Worm (Caenorhabditis elegans) whole organism, early embryonic: ENCODE data around the gene orc-5.

Experiments used
- B0310.2 ChIP-seq: sonication (generic microtip); optimal IDR thresholded peaks from 2 replicates; lab custom pipeline; 2016; ENCODE audit warnings: mild to moderate bottlenecking, missing genetic modification characterization, missing compliant biosample characterization
- F13C5.2 ChIP-seq: sonication (generic microtip); optimal IDR thresholded peaks from 2 replicates; lab custom pipeline; 2017; ENCODE audit warnings: mild to moderate bottlenecking, missing genetic modification characterization, inconsistent platforms, missing compliant biosample characterization
- aly-1 ChIP-seq: sonication (generic microtip); optimal IDR thresholded peaks from 2 replicates; lab custom pipeline; 2016; ENCODE audit warnings: missing genetic modification characterization, missing compliant biosample characterization
- ama-1 ChIP-seq: fragments of 150-350 bp; optimal IDR thresholded peaks from 2 replicates; lab custom pipeline; 2014
- ceh-13 ChIP-seq: fragments of 200-800 bp; sonication (Bioruptor generic); optimal IDR thresholded peaks from 2 replicates; lab custom pipeline; 2018; ENCODE audit warnings: mild to moderate bottlenecking, missing genetic modification characterization, missing compliant biosample characterization
- ceh-36 ChIP-seq: sonication (generic microtip); optimal IDR thresholded peaks from 2 replicates; lab custom pipeline; 2016; ENCODE audit warnings: missing genetic modification characterization, inconsistent platforms, missing compliant biosample characterization
- ets-7 ChIP-seq: sonication (generic microtip); optimal IDR thresholded peaks from 2 replicates; lab custom pipeline; 2016; ENCODE audit warnings: missing genotype, missing genetic modification characterization, missing compliant biosample characterization
- flt-1 ChIP-seq: fragments of 200-800 bp; sonication (Bioruptor generic); IDR thresholded peaks from 2 replicates; pipeline ENCODE4 v1.3.6; 2022; ENCODE audit warnings: missing genetic modification characterization, missing compliant biosample characterization
- hmbx-1 ChIP-seq: sonication (generic microtip); optimal IDR thresholded peaks from 2 replicates; lab custom pipeline; 2016; ENCODE audit warnings: mild to moderate bottlenecking, missing genetic modification characterization, missing compliant biosample characterization
- hmg-4 ChIP-seq: fragments of 200-800 bp; sonication (Bioruptor generic); optimal IDR thresholded peaks from 2 replicates; lab custom pipeline; 2018; ENCODE audit warnings: mild to moderate bottlenecking, missing genetic modification characterization, missing compliant biosample characterization
- hnd-1 ChIP-seq: sonication (generic microtip); optimal IDR thresholded peaks from 2 replicates; lab custom pipeline; 2016; ENCODE audit warnings: missing genetic modification characterization, missing compliant biosample characterization
- pes-1 ChIP-seq: fragments of 200-800 bp; sonication (Bioruptor generic); IDR thresholded peaks from 2 replicates; pipeline ENCODE4 v1.3.6; 2022; ENCODE audit warnings: missing genetic modification reagents, missing genetic modification characterization, missing compliant biosample characterization
- scrt-1 ChIP-seq: fragments of 200-800 bp; sonication (Bioruptor generic); IDR thresholded peaks from 2 replicates; pipeline ENCODE4 v1.3.6; 2022; ENCODE audit warnings: missing genetic modification characterization, missing compliant biosample characterization
- sea-1 ChIP-seq: fragments of 200-800 bp; sonication (Bioruptor generic); conservative IDR thresholded peaks from 2 replicates; pipeline ENCODE4 v1.3.6; 2022; ENCODE audit warnings: missing genetic modification characterization, missing compliant biosample characterization
- tbx-11 ChIP-seq: fragments of 200-800 bp; sonication (Bioruptor generic); IDR thresholded peaks from 2 replicates; pipeline ENCODE4 v1.3.6; 2022; ENCODE audit warnings: missing genetic modification characterization, missing compliant biosample characterization
- tbx-37 ChIP-seq: fragments of 200-800 bp; sonication (Bioruptor generic); conservative IDR thresholded peaks from 2 replicates; pipeline ENCODE4 v1.3.6; 2022; ENCODE audit warnings: missing genetic modification reagents, missing genetic modification characterization, missing compliant biosample characterization
- tra-4 ChIP-seq: sonication (generic microtip); optimal IDR thresholded peaks from 2 replicates; lab custom pipeline; 2017; ENCODE audit warnings: missing genetic modification characterization, missing compliant biosample characterization

The orc-5 gene

DNA sequence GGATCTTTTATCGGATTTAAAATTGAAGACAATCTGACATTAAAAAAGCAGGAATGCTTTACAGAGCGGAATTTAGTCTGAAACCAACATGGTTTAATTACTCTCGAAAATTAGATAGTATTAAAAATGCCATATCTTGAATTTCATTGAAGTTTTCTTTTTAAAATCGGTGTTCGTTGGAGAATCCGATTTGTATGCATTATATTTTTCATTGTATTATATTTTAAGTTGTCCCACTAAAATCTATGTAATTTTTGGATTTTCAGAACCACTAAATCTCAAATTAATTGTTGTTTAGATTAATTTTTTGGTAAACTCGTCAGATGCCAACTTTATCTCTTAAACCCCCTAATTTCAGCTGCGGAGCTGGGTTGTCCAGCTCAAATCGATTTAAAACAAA lies 44.2 kb upstream of the orc-5 start:
- TF ChIP-seq hnd-1 (tag; lab: Kevin White, UChicago) (no peak), ceh-36 (tag; lab: Kevin White, UChicago) (no peak), ceh-13 (no peak), scrt-1 (GFP tag; lab: Robert Waterston, UW) (no peak), B0310.2 (tag; lab: Kevin White, UChicago) (no peak), ama-1 (lab: Kevin White, UChicago) (no peak), tra-4 (tag; lab: Kevin White, UChicago) (no peak), aly-1 (tag; lab: Kevin White, UChicago) (no peak), hmg-4 (no peak)

DNA sequence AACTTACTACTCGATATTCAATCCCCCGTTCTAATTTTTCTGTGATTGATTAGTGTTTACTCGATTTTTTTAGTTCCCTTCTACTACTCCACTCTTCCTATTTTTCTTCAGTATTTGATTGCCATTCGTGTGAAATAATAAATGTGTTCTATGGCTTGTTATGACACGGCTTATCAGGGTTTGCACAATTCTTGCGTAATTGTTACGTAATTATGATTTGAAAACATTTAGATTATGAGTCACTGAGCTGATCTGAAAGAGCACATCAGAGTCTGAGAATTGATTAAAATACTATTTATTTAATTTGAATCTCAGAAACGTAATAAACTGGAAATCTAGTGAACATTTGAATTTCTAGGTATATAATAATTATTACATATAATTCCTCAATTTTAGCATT lies 43.2 kb upstream of the orc-5 start:
- TF ChIP-seq flt-1 (GFP tag; lab: Robert Waterston, UW) (no peak), hmg-4 (no peak), sea-1 (no peak), ceh-13 (no peak), B0310.2 (tag; lab: Kevin White, UChicago) (no peak), tra-4 (tag; lab: Kevin White, UChicago) (no peak), F13C5.2 (no peak), pes-1 (GFP tag; lab: Robert Waterston, UW) (no peak), ama-1 (lab: Kevin White, UChicago) (no peak), tbx-37 (GFP tag; lab: Robert Waterston, UW) (no peak), tbx-11 (GFP tag; lab: Robert Waterston, UW) (no peak), ets-7 (tag; lab: Kevin White, UChicago) (no peak), hnd-1 (tag; lab: Kevin White, UChicago) (no peak)

- TF ChIP-seq scrt-1 (GFP tag; lab: Robert Waterston, UW) (no peak), hmg-4 (no peak)
Measured at ce11 chrIV:10777076-10777475, 42.7 kb upstream of the orc-5 start.

- no peak for TF ChIP-seq hnd-1 (tag; lab: Kevin White, UChicago)
- TF ChIP-seq hmbx-1 (tag; lab: Kevin White, UChicago) = no peak
- no peak for TF ChIP-seq ceh-36 (tag; lab: Kevin White, UChicago)
Measured at ce11 chrIV:10773811-10774210, 39.4 kb upstream of the orc-5 start, which contains the start of gene inpp-1. Gene inpp-1, minus strand, starts transcription at chrIV:10773911.

DNA sequence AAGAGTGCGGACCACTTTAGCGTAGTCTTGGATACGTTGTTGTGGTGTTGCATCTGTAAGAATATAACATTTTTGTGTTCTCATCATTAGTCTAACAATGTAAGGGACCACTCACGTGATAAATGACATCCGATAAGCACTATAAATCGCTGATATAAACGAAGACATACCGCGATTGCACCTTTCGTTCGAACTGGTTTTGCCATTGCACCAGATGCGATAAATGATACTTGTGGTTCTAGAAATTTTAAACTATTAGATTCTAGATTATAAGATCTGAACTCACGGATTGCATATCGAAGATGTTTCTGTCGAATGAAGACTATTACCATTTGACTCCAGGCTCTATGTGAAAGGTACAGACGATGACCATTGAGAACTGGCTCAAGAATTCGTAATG lies 36.9 kb upstream of the orc-5 start:
- TF ChIP-seq scrt-1 (GFP tag; lab: Robert Waterston, UW) = no peak
- TF ChIP-seq ets-7 (tag; lab: Kevin White, UChicago) = no peak
- no peak for TF ChIP-seq B0310.2 (tag; lab: Kevin White, UChicago)
- TF ChIP-seq hmbx-1 (tag; lab: Kevin White, UChicago) = no peak
- no peak for TF ChIP-seq pes-1 (GFP tag; lab: Robert Waterston, UW)
- TF ChIP-seq F13C5.2 = no peak
- TF ChIP-seq ama-1 (lab: Kevin White, UChicago) = no peak
- no peak for TF ChIP-seq aly-1 (tag; lab: Kevin White, UChicago)
- TF ChIP-seq ceh-36 (tag; lab: Kevin White, UChicago) = no peak
- no peak for TF ChIP-seq tbx-11 (GFP tag; lab: Robert Waterston, UW)
- no peak for TF ChIP-seq sea-1
- TF ChIP-seq tbx-37 (GFP tag; lab: Robert Waterston, UW) = no peak
- TF ChIP-seq hmg-4 = no peak
- no peak for TF ChIP-seq flt-1 (GFP tag; lab: Robert Waterston, UW)
- no peak for TF ChIP-seq ceh-13
- TF ChIP-seq hnd-1 (tag; lab: Kevin White, UChicago) = no peak

DNA sequence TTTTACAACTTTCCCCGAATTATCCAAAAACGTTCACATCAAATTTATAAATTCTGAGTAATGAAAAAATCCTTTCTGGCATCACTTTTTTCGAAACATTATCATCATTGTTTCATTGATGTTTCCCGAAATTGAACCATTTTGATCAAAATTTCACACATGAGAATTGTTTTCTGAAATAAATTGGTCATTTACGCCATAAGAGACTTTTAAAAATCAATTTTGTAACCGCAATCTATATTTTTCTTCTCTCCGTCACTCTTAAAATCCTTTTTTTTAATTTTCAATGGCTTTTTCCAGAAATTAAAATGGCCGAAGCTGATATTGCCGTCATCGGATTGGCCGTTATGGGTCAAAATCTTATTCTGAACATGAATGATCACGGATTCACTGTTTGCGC lies 35.0 kb upstream of the orc-5 start, which contains the start of gene T25B9.9:
T25B9.9 (plus strand) TSS at position 301 of the 400 bp plus-strand sequence.
- no peak for TF ChIP-seq scrt-1 (GFP tag; lab: Robert Waterston, UW)

DNA sequence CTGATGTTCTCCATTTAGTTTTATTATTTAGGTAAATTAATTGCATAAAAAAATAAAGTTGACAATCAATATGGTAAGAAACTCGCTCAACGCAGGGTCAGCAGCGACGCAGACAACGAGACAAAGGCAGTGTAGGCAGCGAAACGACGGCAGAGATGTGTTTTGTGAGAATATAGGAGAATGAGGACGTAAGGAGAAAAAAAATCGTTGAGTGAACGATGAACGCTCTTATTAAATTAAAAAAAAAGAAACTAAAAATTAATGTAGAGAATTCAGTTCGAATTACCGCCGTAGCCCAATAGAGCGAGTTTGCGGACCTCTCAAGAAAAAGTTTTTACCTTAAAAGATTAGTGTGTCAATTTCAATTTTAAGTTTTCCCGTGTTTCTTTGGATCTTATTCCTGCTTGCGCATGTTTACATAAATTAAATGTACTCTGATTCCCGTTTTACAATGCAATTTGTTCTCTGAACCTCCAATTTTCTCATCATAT lies 33.8 kb upstream of the orc-5 start, which contains the start of gene T25B9.8:
T25B9.8 (minus strand) TSS at position 51 of the 491 bp plus-strand sequence.
- TF ChIP-seq sea-1 = no peak
- TF ChIP-seq aly-1 (tag; lab: Kevin White, UChicago) = no peak
- no peak for TF ChIP-seq hnd-1 (tag; lab: Kevin White, UChicago)
- no peak for TF ChIP-seq ceh-13
- no peak for TF ChIP-seq tbx-37 (GFP tag; lab: Robert Waterston, UW)
- TF ChIP-seq ama-1 (lab: Kevin White, UChicago) = no peak
- TF ChIP-seq tra-4 (tag; lab: Kevin White, UChicago) = no peak
- TF ChIP-seq hmbx-1 (tag; lab: Kevin White, UChicago) = no peak
- no peak for TF ChIP-seq ceh-36 (tag; lab: Kevin White, UChicago)
- no peak for TF ChIP-seq F13C5.2
- TF ChIP-seq B0310.2 (tag; lab: Kevin White, UChicago) = no peak
- TF ChIP-seq tbx-11 (GFP tag; lab: Robert Waterston, UW) = no peak
- no peak for TF ChIP-seq pes-1 (GFP tag; lab: Robert Waterston, UW)
- TF ChIP-seq flt-1 (GFP tag; lab: Robert Waterston, UW) = no peak
- no peak for TF ChIP-seq ets-7 (tag; lab: Kevin White, UChicago)
- no peak for TF ChIP-seq hmg-4
- TF ChIP-seq scrt-1 (GFP tag; lab: Robert Waterston, UW) = no peak

DNA sequence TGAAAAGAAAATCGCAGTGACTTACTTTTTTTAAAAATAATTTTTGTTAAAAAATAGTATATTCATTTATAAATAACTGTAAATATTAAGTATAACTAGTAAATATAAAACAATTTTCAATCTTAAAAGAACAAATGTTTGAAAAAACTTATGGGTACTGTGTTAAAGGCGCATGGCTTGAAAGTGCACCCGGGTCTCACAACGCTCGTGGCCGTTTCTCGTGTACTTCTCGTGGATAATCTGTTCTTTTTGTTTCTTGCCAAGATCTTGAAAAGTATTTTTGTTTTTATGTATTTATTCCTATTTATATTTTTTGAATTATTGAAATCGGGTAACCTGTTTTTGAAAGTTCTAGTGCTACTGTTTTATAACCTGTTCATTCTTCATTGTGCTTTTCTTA lies 31.7 kb upstream of the orc-5 start:
- TF ChIP-seq scrt-1 (GFP tag; lab: Robert Waterston, UW) = no peak
- no peak for TF ChIP-seq aly-1 (tag; lab: Kevin White, UChicago)
- TF ChIP-seq ceh-36 (tag; lab: Kevin White, UChicago) = no peak
- TF ChIP-seq tbx-11 (GFP tag; lab: Robert Waterston, UW) = no peak
- TF ChIP-seq ceh-13 = no peak
- TF ChIP-seq hnd-1 (tag; lab: Kevin White, UChicago) = no peak
- TF ChIP-seq hmg-4 = no peak
